Worm (Caenorhabditis elegans): ENCODE data around the gene Y67A10A.7.
A peak's percentile ranks its signal among the peaks of the same experiment; 100 is the strongest.
"Not testable (repeated sequence)": the region's sequence is repeated elsewhere in the genome, so short reads cannot be mapped to it uniquely, and the experiment has no call there.

The Y67A10A.7 gene

ce11 chrIV:14373814-14374213 lies at the start of gene Y67A10A.7:
Y67A10A.7 (plus strand) TSS chrIV:14374114.
- TF ChIP-seq him-1, W03F9.2, dao-5 (tag; optimal IDR thresholded peaks at IDR 0.05): not testable (repeated sequence)

DNA sequence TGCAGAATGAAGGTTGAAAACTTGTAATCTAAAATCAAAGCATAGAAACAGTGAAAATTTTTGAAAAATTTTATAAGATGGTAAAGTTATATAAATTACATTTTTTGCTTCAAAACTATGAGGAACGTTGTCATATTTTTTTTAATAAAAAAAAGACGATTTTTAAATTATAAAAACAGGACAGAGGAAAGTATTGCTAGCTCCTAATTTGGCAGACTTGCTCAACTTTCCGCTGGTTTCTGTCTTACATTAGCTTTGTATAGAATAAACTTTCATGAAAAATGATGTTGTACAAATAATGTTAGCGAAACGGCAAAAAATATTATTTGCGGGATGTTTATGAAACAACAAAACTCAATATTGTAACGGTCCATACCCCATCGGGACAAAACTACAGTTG lies 47.6 kb upstream of the Y67A10A.7 start, which contains the start of gene fbxa-83:
Gene fbxa-83, minus strand, starts transcription at position 101 of the 400 bp plus-strand sequence.
- no peak for TF ChIP-seq him-1 (tag; optimal IDR thresholded peaks at IDR 0.05)
- TF ChIP-seq dao-5 (tag; optimal IDR thresholded peaks at IDR 0.05) = no peak
- no peak for TF ChIP-seq W03F9.2 (tag; optimal IDR thresholded peaks at IDR 0.05)

DNA sequence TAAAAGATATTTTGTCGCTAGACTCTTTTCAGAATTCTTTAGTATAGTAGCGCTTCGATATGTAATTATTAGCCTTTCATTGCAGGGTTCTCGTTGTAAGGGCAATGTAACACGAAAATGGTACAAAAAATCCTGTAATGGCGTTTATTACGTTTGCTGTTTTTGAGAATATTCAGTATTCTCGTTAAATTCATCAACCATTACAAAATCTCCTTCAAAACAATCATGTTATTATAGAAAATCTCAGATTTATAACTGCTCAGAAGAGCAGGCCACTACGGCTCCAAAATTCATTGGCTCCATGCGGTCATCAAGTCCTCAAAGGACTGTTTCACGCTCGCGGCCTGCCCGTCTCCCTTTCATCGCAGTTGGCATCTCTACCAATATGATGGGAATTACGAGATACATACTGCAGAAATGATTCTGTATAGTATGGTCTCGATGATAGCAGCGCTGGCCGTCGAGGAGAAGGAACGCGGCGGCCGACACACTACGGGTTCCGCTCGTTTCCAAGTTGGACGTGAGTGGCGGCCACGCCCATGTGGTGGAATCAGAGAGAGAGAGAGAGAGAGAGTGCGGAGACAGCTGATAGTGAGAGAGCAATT lies 47.1 kb upstream of the Y67A10A.7 start:
- TF ChIP-seq him-1 (tag; optimal IDR thresholded peaks at IDR 0.05) (no peak), W03F9.2 (tag; optimal IDR thresholded peaks at IDR 0.05) (peak; percentile 59), dao-5 (tag; optimal IDR thresholded peaks at IDR 0.05) (no peak)

- no peak for TF ChIP-seq dao-5 (tag; optimal IDR thresholded peaks at IDR 0.05)
- no peak for TF ChIP-seq W03F9.2 (tag; optimal IDR thresholded peaks at IDR 0.05)
- TF ChIP-seq him-1 (tag; optimal IDR thresholded peaks at IDR 0.05) = no peak
Observed at ce11 chrIV:14334359-14334758, 39.6 kb upstream of the Y67A10A.7 start, which contains the start of gene Y67A10A.3. Y67A10A.3 (minus strand) TSS chrIV:14334459.

DNA sequence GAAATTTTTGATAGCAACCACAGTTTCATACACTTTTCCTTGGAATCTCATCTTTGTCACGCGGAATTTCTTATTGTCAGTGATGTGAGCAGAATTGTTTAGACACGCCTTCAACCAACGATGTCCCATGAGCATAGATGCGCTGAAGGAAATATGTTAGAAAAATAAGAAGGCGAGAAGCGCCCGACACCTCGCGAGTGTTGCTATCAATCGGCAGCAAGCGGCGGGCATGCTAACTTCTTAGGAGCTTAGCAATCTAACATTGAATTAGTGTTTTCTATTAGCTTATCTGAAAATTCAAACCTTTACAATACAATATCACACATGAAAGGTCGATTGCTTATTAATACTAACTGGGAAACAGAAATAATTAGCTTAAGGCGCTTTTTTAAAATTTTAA lies 38.1 kb upstream of the Y67A10A.7 start:
- no peak for TF ChIP-seq W03F9.2 (tag; optimal IDR thresholded peaks at IDR 0.05)
- no peak for TF ChIP-seq him-1 (tag; optimal IDR thresholded peaks at IDR 0.05)
- no peak for TF ChIP-seq dao-5 (tag; optimal IDR thresholded peaks at IDR 0.05)

DNA sequence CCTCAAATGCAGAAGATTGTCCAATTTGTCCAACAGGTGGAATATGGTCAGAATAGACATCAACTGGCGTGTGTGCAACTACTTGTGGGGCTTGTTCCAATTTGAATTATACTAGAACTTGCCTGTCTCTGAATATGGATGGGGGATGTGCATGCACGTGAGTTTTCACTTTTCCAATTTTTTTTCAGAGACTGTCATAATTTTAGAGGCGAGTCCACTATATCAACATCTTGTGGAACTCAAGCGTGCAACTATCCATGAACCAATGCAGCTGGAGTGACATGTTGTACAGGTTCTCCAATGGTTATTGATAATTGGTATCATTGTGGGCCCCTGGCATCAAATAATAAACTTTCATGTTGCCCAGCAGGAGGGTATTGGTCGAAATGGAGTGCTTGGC lies 36.2 kb upstream of the Y67A10A.7 start, which contains the start of gene Y67A10A.2:
Gene Y67A10A.2, plus strand, starts transcription at position 301 of the 400 bp plus-strand sequence.
- TF ChIP-seq W03F9.2 (tag; optimal IDR thresholded peaks at IDR 0.05) = no peak
- no peak for TF ChIP-seq dao-5 (tag; optimal IDR thresholded peaks at IDR 0.05)
- no peak for TF ChIP-seq him-1 (tag; optimal IDR thresholded peaks at IDR 0.05)

DNA sequence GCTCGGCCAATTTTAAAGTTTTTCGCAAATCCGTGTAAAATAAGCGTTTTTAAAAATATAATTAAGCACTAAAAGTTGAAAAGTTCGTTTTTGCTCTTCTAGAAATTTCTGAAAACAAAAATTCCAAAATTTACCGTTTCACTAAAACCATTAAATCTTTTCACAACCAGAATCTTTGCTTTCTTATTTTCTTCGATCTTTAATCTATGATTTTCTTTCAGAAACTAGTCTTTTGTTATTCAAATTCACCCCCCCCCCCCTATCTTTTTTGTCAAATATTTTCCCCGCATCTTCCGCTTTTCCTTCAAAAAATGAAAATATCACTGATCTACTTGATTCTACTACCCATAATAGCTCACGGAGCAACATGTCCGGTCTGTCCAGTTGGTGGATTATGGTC lies 34.3 kb upstream of the Y67A10A.7 start, which contains the start of gene Y67A10A.11:
Gene Y67A10A.11, plus strand, starts transcription at position 301 of the 400 bp plus-strand sequence.
- TF ChIP-seq him-1 (tag; optimal IDR thresholded peaks at IDR 0.05) = no peak
- no peak for TF ChIP-seq dao-5 (tag; optimal IDR thresholded peaks at IDR 0.05)
- no peak for TF ChIP-seq W03F9.2 (tag; optimal IDR thresholded peaks at IDR 0.05)

- TF ChIP-seq him-1 (tag; optimal IDR thresholded peaks at IDR 0.05) (no peak), dao-5 (tag; optimal IDR thresholded peaks at IDR 0.05) (no peak), W03F9.2 (tag; optimal IDR thresholded peaks at IDR 0.05) (no peak)
Observed at ce11 chrIV:14343756-14344155, 30.2 kb upstream of the Y67A10A.7 start, which contains the start of gene srlf-28. srlf-28 (minus strand) TSS chrIV:14343856.

DNA sequence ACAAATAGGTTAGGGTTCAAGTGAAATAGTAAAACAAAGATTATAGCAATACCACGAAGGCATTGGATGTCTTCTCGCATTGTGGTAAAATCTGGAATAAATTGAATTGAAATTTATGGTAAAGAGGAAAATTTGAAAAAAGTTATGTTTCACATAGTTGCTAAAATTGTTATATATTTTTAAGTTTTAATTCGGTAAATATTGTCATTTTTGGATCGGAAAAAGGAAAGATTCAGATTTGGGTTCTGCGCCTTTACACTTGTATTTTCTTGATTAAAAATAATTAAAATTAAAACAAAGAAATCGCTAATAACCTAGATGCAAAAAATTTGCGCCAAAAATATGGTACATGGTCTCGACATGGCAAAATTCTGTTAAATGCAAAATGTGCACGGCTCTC lies 23.3 kb upstream of the Y67A10A.7 start, which contains the start of gene oac-56:
Gene oac-56, minus strand, starts transcription at position 101 of the 400 bp plus-strand sequence.
- TF ChIP-seq W03F9.2 (tag; optimal IDR thresholded peaks at IDR 0.05) (no peak), dao-5 (tag; optimal IDR thresholded peaks at IDR 0.05) (no peak), him-1 (tag; optimal IDR thresholded peaks at IDR 0.05) (no peak)

ce11 chrIV:14356120-14356519 lies 17.8 kb upstream of the Y67A10A.7 start:
- TF ChIP-seq him-1 (tag; optimal IDR thresholded peaks at IDR 0.05) = peak; percentile 23
- TF ChIP-seq dao-5 (tag; optimal IDR thresholded peaks at IDR 0.05) = no peak

DNA sequence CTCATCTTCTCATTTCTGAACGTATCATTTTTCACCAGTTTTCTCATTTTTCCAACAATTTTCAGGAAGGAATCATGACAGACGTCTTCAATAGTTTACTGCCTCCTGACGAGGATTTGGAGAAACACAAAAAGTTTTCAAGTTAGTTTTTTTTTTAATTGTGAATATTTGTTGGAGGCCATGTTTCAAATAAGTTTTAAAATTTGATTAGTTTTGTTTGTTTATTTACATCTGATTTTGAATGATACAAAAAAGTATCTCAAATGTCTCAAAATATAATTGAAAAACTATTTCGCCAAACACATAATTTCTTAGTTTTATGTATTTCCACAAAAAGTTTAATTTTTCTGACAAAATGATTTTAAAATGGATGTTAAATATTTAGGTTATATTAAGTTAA lies 12.7 kb upstream of the Y67A10A.7 start, which contains the start of gene ssu-2:
Gene ssu-2, plus strand, starts transcription at position 59 of the 400 bp plus-strand sequence.
- TF ChIP-seq W03F9.2 (tag; optimal IDR thresholded peaks at IDR 0.05) (no peak), him-1 (tag; optimal IDR thresholded peaks at IDR 0.05) (no peak)

ce11 chrIV:14365837-14366378 lies 8.0 kb upstream of the Y67A10A.7 start:
- TF ChIP-seq dao-5 (tag; optimal IDR thresholded peaks at IDR 0.05) (no peak), W03F9.2 (tag; optimal IDR thresholded peaks at IDR 0.05) (no peak), him-1 (tag; optimal IDR thresholded peaks at IDR 0.05) (no peak)

ce11 chrIV:14371639-14372038 lies 2.3 kb upstream of the Y67A10A.7 start:
- peak; percentile 11 for TF ChIP-seq him-1 (tag; optimal IDR thresholded peaks at IDR 0.05)
- TF ChIP-seq W03F9.2 (tag; optimal IDR thresholded peaks at IDR 0.05) = no peak

- TF ChIP-seq him-1 (tag; optimal IDR thresholded peaks at IDR 0.05) (no peak), dao-5 (tag; optimal IDR thresholded peaks at IDR 0.05) (no peak)
Observed at ce11 chrIV:14377267-14377814, 3.4 kb downstream of the Y67A10A.7 start.
